Worm (Caenorhabditis elegans): ENCODE results near the gene nhr-103.

- TF ChIP-seq ztf-4 (tag; optimal IDR thresholded peaks at IDR 0.05) (no peak), skn-1 (tag; optimal IDR thresholded peaks at IDR 0.05) (no peak), nhr-11 (tag; optimal IDR thresholded peaks at IDR 0.05) (no peak)
Observed at ce11 chrV:2200402-2200801, 24.8 kb upstream of the nhr-103 start.
